Fruit fly (Drosophila melanogaster) whole organism, embryonic: ENCODE data around the gene Pdhb.

ENCODE experiments used
- Adf1 ChIP-seq: fragments of 200-800 bp; sonication (Bioruptor generic); IDR thresholded peaks from 2 replicates; pipeline ENCODE4 v1.3.6; 2022; ENCODE audit warnings: missing biosample characterization, missing genetic modification characterization
- Aef1 ChIP-seq: fragments of 200-800 bp; sonication (Bioruptor generic); IDR thresholded peaks from 3 replicates; pipeline ENCODE4 v1.3.6; 2022; ENCODE audit warnings: missing biosample characterization, missing genetic modification characterization
- Antp ChIP-seq: fragments of 200-800 bp; sonication (Bioruptor generic); optimal IDR thresholded peaks from 3 replicates; lab custom pipeline; 2016; ENCODE audit warnings: missing biosample characterization, missing genetic modification characterization
- B-H1 ChIP-seq: fragments of 200-800 bp; sonication (Bioruptor generic); IDR thresholded peaks from 3 replicates; pipeline ENCODE4 v1.3.6; 2022; ENCODE audit warnings: missing biosample characterization, missing genetic modification characterization
- CG11695 ChIP-seq: fragments of 200-800 bp; sonication (Bioruptor generic); IDR thresholded peaks from 3 replicates; pipeline ENCODE4 v1.3.6; 2022; ENCODE audit warnings: missing biosample characterization, missing genetic modification characterization
- CG11696 ChIP-seq: fragments of 200-800 bp; sonication (Bioruptor generic); IDR thresholded peaks from 2 replicates; pipeline ENCODE4 v1.3.6; 2022; ENCODE audit warnings: missing biosample characterization, missing genetic modification characterization
- CG11723 ChIP-seq: fragments of 200-800 bp; sonication (Bioruptor generic); optimal IDR thresholded peaks from 2 replicates; lab custom pipeline; 2017; ENCODE audit warnings: missing biosample characterization, mild to moderate bottlenecking, missing genetic modification characterization
- CG12769 ChIP-seq: fragments of 200-800 bp; sonication (Bioruptor generic); optimal IDR thresholded peaks from 2 replicates; lab custom pipeline; 2019; ENCODE audit warnings: missing biosample characterization, mild to moderate bottlenecking, missing genetic modification characterization, moderate library complexity
- CG15479 ChIP-seq: fragments of 200-800 bp; sonication (Bioruptor generic); optimal IDR thresholded peaks from 3 replicates; lab custom pipeline; 2019; ENCODE audit warnings: missing biosample characterization, mild to moderate bottlenecking, missing genetic modification characterization, moderate library complexity
- CG1647 ChIP-seq: fragments of 200-800 bp; sonication (Bioruptor generic); optimal IDR thresholded peaks from 3 replicates; lab custom pipeline; 2016; ENCODE audit warnings: missing biosample characterization, missing genetic modification characterization
- CG16815 ChIP-seq: fragments of 200-800 bp; sonication (Bioruptor generic); optimal IDR thresholded peaks from 3 replicates; lab custom pipeline; 2017; ENCODE audit warnings: missing biosample characterization, mild to moderate bottlenecking, missing genetic modification characterization
- CG17361 ChIP-seq: fragments of 200-800 bp; sonication (Bioruptor generic); IDR thresholded peaks from 3 replicates; pipeline ENCODE4 v1.3.6; 2022; ENCODE audit warnings: missing biosample characterization, missing genetic modification characterization
- CG18476 ChIP-seq: fragments of 200-800 bp; sonication (Bioruptor generic); optimal IDR thresholded peaks from 2 replicates; lab custom pipeline; 2016; ENCODE audit warnings: missing biosample characterization, mild to moderate bottlenecking, missing genetic modification characterization
- CG2712 ChIP-seq: fragments of 200-800 bp; optimal IDR thresholded peaks from 3 replicates; lab custom pipeline; 2019; ENCODE audit warnings: missing biosample characterization, mild to moderate bottlenecking, missing genetic modification characterization, moderate library complexity
- CG7987 ChIP-seq: fragments of 200-800 bp; sonication (Bioruptor generic); optimal IDR thresholded peaks from 2 replicates; lab custom pipeline; 2018; ENCODE audit warnings: missing biosample characterization, mild to moderate bottlenecking, missing genetic modification characterization, moderate library complexity
- D19B ChIP-seq: fragments of 200-800 bp; sonication (Bioruptor generic); optimal IDR thresholded peaks from 2 replicates; lab custom pipeline; 2017; ENCODE audit warnings: missing biosample characterization, mild to moderate bottlenecking, missing genetic modification characterization
- Dip2 ChIP-seq: fragments of 200-800 bp; sonication (Bioruptor generic); IDR thresholded peaks from 2 replicates; pipeline ENCODE4 v1.3.6; 2022; ENCODE audit warnings: missing biosample characterization, missing genetic modification characterization
- E2f1 ChIP-seq: fragments of 200-800 bp; sonication (Bioruptor generic); IDR thresholded peaks from 2 replicates; pipeline ENCODE4 v1.3.6; 2022; ENCODE audit warnings: missing biosample characterization, missing genetic modification characterization
- Fer1 ChIP-seq: fragments of 200-800 bp; sonication (Bioruptor generic); optimal IDR thresholded peaks from 2 replicates; lab custom pipeline; 2017; ENCODE audit warnings: missing biosample characterization, mild to moderate bottlenecking, missing genetic modification characterization
- HLH54F ChIP-seq: fragments of 200-800 bp; sonication (Bioruptor generic); optimal IDR thresholded peaks from 3 replicates; lab custom pipeline; 2016; ENCODE audit warnings: missing biosample characterization, missing genetic modification characterization
- Hr3 ChIP-seq: fragments of 200-800 bp; sonication (Bioruptor generic); optimal IDR thresholded peaks from 3 replicates; lab custom pipeline; 2016; ENCODE audit warnings: missing biosample characterization, missing genetic modification characterization
- Hr78 ChIP-seq, 2 experiments: fragments of 200-800 bp in 1 of 2; fragments of >200 bp in 1 of 2; sonication (Bioruptor generic) in 1 of 2; optimal IDR thresholded peaks; 2 replicates each; lab custom pipeline; 2017 to 2019; ENCODE audit warnings: missing biosample characterization in 2 of 2, missing genetic modification characterization in 2 of 2, mild to moderate bottlenecking in 1 of 2, moderate library complexity in 1 of 2
- Mad ChIP-seq: fragments of 200-800 bp; sonication (Bioruptor generic); optimal IDR thresholded peaks from 2 replicates; lab custom pipeline; 2016; ENCODE audit warnings: missing biosample characterization, missing genetic modification characterization
- Med ChIP-seq: fragments of 200-800 bp; sonication (Bioruptor generic); peaks from one replicate; lab custom pipeline; 2016; ENCODE audit warnings: missing biosample characterization, missing genetic modification characterization, mild to moderate bottlenecking, inconsistent platforms, moderate library complexity
- Mes4 ChIP-seq: fragments of 200-800 bp; sonication (Bioruptor generic); optimal IDR thresholded peaks from 2 replicates; lab custom pipeline; 2016; ENCODE audit warnings: missing biosample characterization, missing genetic modification characterization
- Nf-YC ChIP-seq: fragments of 200-800 bp; optimal IDR thresholded peaks from 3 replicates; lab custom pipeline; 2019; ENCODE audit warnings: missing biosample characterization, mild to moderate bottlenecking, missing genetic modification characterization, moderate library complexity
- Ravus ChIP-seq: fragments of 200-800 bp; sonication (Bioruptor generic); IDR thresholded peaks from 2 replicates; pipeline ENCODE4 v1.3.6; 2022; ENCODE audit warnings: missing biosample characterization, missing genetic modification characterization
- Sox102F ChIP-seq: fragments of 200-800 bp; sonication (Bioruptor generic); optimal IDR thresholded peaks from 2 replicates; lab custom pipeline; 2018; ENCODE audit warnings: missing biosample characterization, mild to moderate bottlenecking, missing genetic modification characterization, moderate library complexity
- Usf ChIP-seq: fragments of 200-800 bp; sonication (Bioruptor generic); optimal IDR thresholded peaks from 2 replicates; lab custom pipeline; 2017; ENCODE audit warnings: missing genotype, missing biosample characterization, missing genetic modification characterization
- Xbp1 ChIP-seq: fragments of 200-800 bp; sonication (Bioruptor generic); optimal IDR thresholded peaks from 3 replicates; lab custom pipeline; 2016; ENCODE audit warnings: missing biosample characterization, mild to moderate bottlenecking, missing genetic modification characterization
- YL-1 ChIP-seq: fragments of 200-800 bp; sonication (Bioruptor generic); optimal IDR thresholded peaks from 3 replicates; lab custom pipeline; 2017; ENCODE audit warnings: missing biosample characterization, mild to moderate bottlenecking, missing genetic modification characterization
- ara ChIP-seq: fragments of 200-800 bp; sonication (Bioruptor generic); IDR thresholded peaks from 2 replicates; pipeline ENCODE4 v1.3.6; 2022; ENCODE audit warnings: missing biosample characterization, missing genetic modification characterization
- br ChIP-seq: fragments of >200 bp; optimal IDR thresholded peaks from 2 replicates; lab custom pipeline; 2017
- caup ChIP-seq: fragments of 200-800 bp; sonication (Bioruptor generic); optimal IDR thresholded peaks from 3 replicates; lab custom pipeline; 2017; ENCODE audit warnings: missing biosample characterization, mild to moderate bottlenecking, missing genetic modification characterization, moderate library complexity; ENCODE audit not compliant: severe bottlenecking
- dmrt11E ChIP-seq: fragments of 200-800 bp; sonication (Bioruptor generic); optimal IDR thresholded peaks from 3 replicates; lab custom pipeline; 2018; ENCODE audit warnings: missing biosample characterization, mild to moderate bottlenecking, missing genetic modification characterization, moderate library complexity
- fd96Cb ChIP-seq: fragments of 200-800 bp; sonication (Bioruptor generic); optimal IDR thresholded peaks from 2 replicates; lab custom pipeline; 2018; ENCODE audit warnings: missing biosample characterization, mild to moderate bottlenecking, missing genetic modification characterization, moderate library complexity
- gcm2 ChIP-seq: fragments of 200-800 bp; sonication (Bioruptor generic); optimal IDR thresholded peaks from 2 replicates; lab custom pipeline; 2016; ENCODE audit warnings: missing biosample characterization, missing genetic modification characterization
- gfzf ChIP-seq: fragments of 200-800 bp; sonication (Bioruptor generic); optimal IDR thresholded peaks from 2 replicates; lab custom pipeline; 2016; ENCODE audit warnings: missing biosample characterization, mild to moderate bottlenecking, missing genetic modification characterization, moderate library complexity
- gsb ChIP-seq: fragments of 200-800 bp; sonication (Bioruptor generic); IDR thresholded peaks from 2 replicates; pipeline ENCODE4 v1.3.6; 2022; ENCODE audit warnings: missing biosample characterization, missing genetic modification characterization
- hb ChIP-seq: fragments of 200-800 bp; sonication (Bioruptor generic); IDR thresholded peaks from 3 replicates; pipeline ENCODE4 v1.3.6; 2022; ENCODE audit warnings: missing biosample characterization, missing genetic modification characterization; ENCODE audit not compliant: partially characterized antibody
- kay ChIP-seq: fragments of 200-800 bp; sonication (Bioruptor generic); optimal IDR thresholded peaks from 2 replicates; lab custom pipeline; 2016; ENCODE audit warnings: missing biosample characterization, missing genetic modification characterization
- ken ChIP-seq: fragments of 200-800 bp; sonication (Bioruptor generic); IDR thresholded peaks from 3 replicates; pipeline ENCODE4 v1.3.6; 2022; ENCODE audit warnings: missing biosample characterization, missing genetic modification characterization
- oc ChIP-seq: fragments of 200-800 bp; sonication (Bioruptor generic); optimal IDR thresholded peaks from 2 replicates; lab custom pipeline; 2018; ENCODE audit warnings: missing biosample characterization, mild to moderate bottlenecking, missing genetic modification characterization, moderate library complexity
- phol ChIP-seq: fragments of 200-800 bp; sonication (Bioruptor generic); optimal IDR thresholded peaks from 3 replicates; lab custom pipeline; 2018; ENCODE audit warnings: missing biosample characterization, mild to moderate bottlenecking, missing genetic modification characterization, moderate library complexity
- pros ChIP-seq: fragments of 200-800 bp; sonication (Bioruptor generic); optimal IDR thresholded peaks from 3 replicates; lab custom pipeline; 2019; ENCODE audit warnings: missing biosample characterization, mild to moderate bottlenecking, missing genetic modification characterization, moderate library complexity
- sens ChIP-seq: fragments of 200-800 bp; sonication (Bioruptor generic); peaks from one replicate; lab custom pipeline; 2016; ENCODE audit warnings: missing biosample characterization, missing genetic modification characterization
- slou ChIP-seq: fragments of 200-800 bp; sonication (Bioruptor generic); optimal IDR thresholded peaks from 3 replicates; lab custom pipeline; 2016; ENCODE audit warnings: missing biosample characterization, missing genetic modification characterization
- sug ChIP-seq: fragments of 200-800 bp; optimal IDR thresholded peaks from 2 replicates; lab custom pipeline; 2019; ENCODE audit warnings: missing biosample characterization, mild to moderate bottlenecking, missing genetic modification characterization, moderate library complexity
- tin ChIP-seq: fragments of 200-800 bp; sonication (Bioruptor generic); optimal IDR thresholded peaks from 3 replicates; lab custom pipeline; 2016; ENCODE audit warnings: missing biosample characterization, missing genetic modification characterization
- trh ChIP-seq: fragments of 200-800 bp; sonication (Bioruptor generic); optimal IDR thresholded peaks from 2 replicates; lab custom pipeline; 2016; ENCODE audit warnings: missing biosample characterization, missing genetic modification characterization

Gene Pdhb

dm6 chr3R:29088938-29089661 is 23.8 kb upstream of the Pdhb start (continued):
- TF ChIP-seq HLH54F (GFP tag; lab: Kevin White, UChicago) (peak; percentile 62), Mad (GFP tag; lab: Kevin White, UChicago) (peak; percentile 47), Hr78 (GFP tag; optimal IDR thresholded peaks at IDR 0.05; lab: Kevin White, UChicago) (peak in 1 of 2 experiments; percentile 83), Sox102F (GFP tag; lab: Kevin White, UChicago) (peak; percentile 84), Adf1 (no peak), E2f1 (peak; percentile 55; the same call in 1 of the 2 replicates), sug (peak; percentile 75), tin (GFP tag; lab: Kevin White, UChicago) (peak; percentile 59), kay (no peak), YL-1 (GFP tag; lab: Kevin White, UChicago) (peak; percentile 21), Dip2 (GFP tag; lab: Robert Waterston, UW) (no peak), hb (GFP tag; lab: Robert Waterston, UW) (no peak), dmrt11E (peak; percentile 73), pros (GFP tag; lab: Kevin White, UChicago) (peak; percentile 18), sens (GFP tag; lab: Kevin White, UChicago) (peak; percentile 92), caup (peak; percentile 54), CG17361 (GFP tag; lab: Robert Waterston, UW) (peak; percentile 81), CG1647 (GFP tag; lab: Kevin White, UChicago) (no peak), br (no peak), Ravus (no peak; the same call in 1 of the 2 replicates), phol (tag; lab: Kevin White, UChicago) (peak; percentile 86), ken (peak; percentile 46; the same call in 1 of the 3 replicates), Usf (GFP tag; lab: Kevin White, UChicago) (peak; percentile 20), Med (GFP tag; lab: Kevin White, UChicago) (peak; percentile 93), CG11723 (GFP tag; lab: Kevin White, UChicago) (peak; percentile 56), slou (GFP tag; lab: Kevin White, UChicago) (no peak), Antp (GFP tag; lab: Kevin White, UChicago) (peak; percentile 40), D19B (GFP tag; lab: Kevin White, UChicago) (peak; percentile 13), CG15479 (GFP tag; lab: Kevin White, UChicago) (no peak), CG16815 (GFP tag; lab: Kevin White, UChicago) (peak; percentile 32), trh (GFP tag; lab: Kevin White, UChicago) (peak; percentile 8), Fer1 (peak; percentile 58), B-H1 (GFP tag; lab: Robert Waterston, UW) (peak; percentile 44; the same call in 2 of the 3 replicates), CG11696 (GFP tag; lab: Robert Waterston, UW) (no peak), gfzf (GFP tag; lab: Kevin White, UChicago) (no peak), Nf-YC (tag; lab: Kevin White, UChicago) (peak; percentile 20), fd96Cb (peak; percentile 85), Aef1 (peak; percentile 33; the same call in 2 of the 3 replicates), gsb (GFP tag; lab: Robert Waterston, UW) (no peak), Mes4 (GFP tag; lab: Kevin White, UChicago) (peak; percentile 48), CG2712 (tag; lab: Kevin White, UChicago) (peak; percentile 88), gcm2 (GFP tag; lab: Kevin White, UChicago) (no peak), CG11695 (GFP tag; lab: Robert Waterston, UW) (peak; percentile 75; the same call in 2 of the 3 replicates), Hr3 (GFP tag; lab: Kevin White, UChicago) (peak; percentile 60), Xbp1 (GFP tag; lab: Kevin White, UChicago) (peak; percentile 73), oc (tag; lab: Kevin White, UChicago) (peak; percentile 28), ara (GFP tag; lab: Robert Waterston, UW) (peak; percentile 52; the same call in 1 of the 2 replicates), CG7987 (GFP tag; lab: Kevin White, UChicago) (no peak), CG18476 (GFP tag; lab: Kevin White, UChicago) (peak; percentile 62), CG12769 (tag; lab: Kevin White, UChicago) (peak; percentile 36)
